Fruit fly (Drosophila melanogaster): ENCODE measurements around the gene Syx17.
A peak's percentile ranks its signal among the peaks of the same experiment; 100 is the strongest.

Syx17 gene

dm6 chr3L:4409898-4410629 lies 6.8 kb downstream of the Syx17 start (continued):
- TF ChIP-seq Sry-δ (GFP tag; optimal IDR thresholded peaks at IDR 0.05) (no peak), Spps (tag; optimal IDR thresholded peaks at IDR 0.05) (no peak), CG42726 (GFP tag; IDR thresholded peaks at IDR 0.05; ENCODE audit: partially characterized antibody) (no peak), lbe (GFP tag; optimal IDR thresholded peaks at IDR 0.05) (no peak), CG18619 (GFP tag; optimal IDR thresholded peaks at IDR 0.05) (no peak), fru (optimal IDR thresholded peaks at IDR 0.05) (no peak), zen (tag; optimal IDR thresholded peaks at IDR 0.05) (peak; percentile 40), HLHmδ (GFP tag; optimal IDR thresholded peaks at IDR 0.05) (no peak), br (optimal IDR thresholded peaks at IDR 0.05) (no peak), oc (tag; optimal IDR thresholded peaks at IDR 0.05) (no peak), GATAe (GFP tag; conservative IDR thresholded peaks at IDR 0.05) (no peak), stc (GFP tag; IDR thresholded peaks at IDR 0.05) (no peak), CG34376 (GFP tag; optimal IDR thresholded peaks at IDR 0.05) (no peak), HLH4C (GFP tag; IDR thresholded peaks at IDR 0.05; ENCODE audit: partially characterized antibody) (no peak), CG12744 (GFP tag; optimal IDR thresholded peaks at IDR 0.05) (no peak), eve (GFP tag; optimal IDR thresholded peaks at IDR 0.05) (peak in 1 of 2 experiments; percentile 26), CG14441 (GFP tag; IDR thresholded peaks at IDR 0.05) (no peak), dan (GFP tag; IDR thresholded peaks at IDR 0.05) (no peak), salm (tag; optimal IDR thresholded peaks at IDR 0.05) (no peak), CG7556 (GFP tag; optimal IDR thresholded peaks at IDR 0.05) (no peak), chif (GFP tag; optimal IDR thresholded peaks at IDR 0.05) (no peak), zfh2 (GFP tag; optimal IDR thresholded peaks at IDR 0.05) (no peak), ewg (GFP tag; optimal IDR thresholded peaks at IDR 0.05) (peak; percentile 63), CG8290 (GFP tag; optimal IDR thresholded peaks at IDR 0.05) (peak; percentile 98), CG8290 (tag; optimal IDR thresholded peaks at IDR 0.05) (peak; percentile 48 to 96), slp2 (GFP tag; optimal IDR thresholded peaks at IDR 0.05) (no peak), CG7839 (tag; optimal IDR thresholded peaks at IDR 0.05) (no peak), Hand (GFP tag; optimal IDR thresholded peaks at IDR 0.05) (peak; percentile 1), CG30020 (tag; optimal IDR thresholded peaks at IDR 0.05) (no peak), CG13775 (GFP tag; optimal IDR thresholded peaks at IDR 0.05) (no peak), CG6254 (GFP tag; optimal IDR thresholded peaks at IDR 0.05) (peak; percentile 24), CG15479 (GFP tag; optimal IDR thresholded peaks at IDR 0.05) (no peak), dm (GFP tag; optimal IDR thresholded peaks at IDR 0.05) (no peak), schlank (tag; optimal IDR thresholded peaks at IDR 0.05) (no peak), yki (optimal IDR thresholded peaks at IDR 0.05) (no peak), pros (GFP tag; optimal IDR thresholded peaks at IDR 0.05) (no peak), CG1233 (GFP tag; optimal IDR thresholded peaks at IDR 0.05) (no peak), psq (GFP tag; optimal IDR thresholded peaks at IDR 0.05) (no peak), chinmo (GFP tag; IDR thresholded peaks at IDR 0.05; ENCODE audit: partially characterized antibody) (peak; percentile 48; the same call in 1 of the 4 replicates), da (GFP tag; optimal IDR thresholded peaks at IDR 0.05) (no peak), CG13424 (tag; optimal IDR thresholded peaks at IDR 0.05) (no peak), gcm2 (GFP tag; optimal IDR thresholded peaks at IDR 0.05) (no peak), trem (tag; optimal IDR thresholded peaks at IDR 0.05) (no peak), CG2875 (GFP tag; optimal IDR thresholded peaks at IDR 0.05) (no peak), nerfin-2 (GFP tag; IDR thresholded peaks at IDR 0.05; ENCODE audit: partially characterized antibody) (no peak), crp (GFP tag; optimal IDR thresholded peaks at IDR 0.05) (no peak), CG31365 (tag; optimal IDR thresholded peaks at IDR 0.05) (no peak), CG4360 (GFP tag; IDR thresholded peaks at IDR 0.05) (no peak), inv (GFP tag; IDR thresholded peaks at IDR 0.05; ENCODE audit: partially characterized antibody) (no peak)
